Worm (Caenorhabditis elegans) whole organism, young adult: ENCODE data around the gene col-10.

Source experiments
- F52B5.7 ChIP-seq: sonication (generic microtip); optimal IDR thresholded peaks from 2 replicates; lab custom pipeline; 2016; ENCODE audit warnings: mild to moderate bottlenecking, missing genetic modification characterization, missing compliant biosample characterization
- atf-7 ChIP-seq: sonication (generic microtip); optimal IDR thresholded peaks from 2 replicates; lab custom pipeline; 2017; ENCODE audit warnings: mild to moderate bottlenecking, missing genetic modification characterization, missing compliant biosample characterization
- egl-18 ChIP-seq: fragments of 200-800 bp; sonication (Bioruptor generic); IDR thresholded peaks from 2 replicates; pipeline ENCODE4 v1.3.6; 2022; ENCODE audit warnings: missing genetic modification reagents, missing genetic modification characterization, missing compliant biosample characterization
- let-526 ChIP-seq: fragments of 200-800 bp; sonication (Bioruptor generic); IDR thresholded peaks from 2 replicates; pipeline ENCODE4 v1.3.6; 2022; ENCODE audit warnings: missing genetic modification reagents, missing genetic modification characterization, missing compliant biosample characterization
- nhr-120 ChIP-seq: fragments of 200-800 bp; sonication (Bioruptor generic); IDR thresholded peaks from 2 replicates; pipeline ENCODE4 v1.3.6; 2022; ENCODE audit warnings: missing genetic modification characterization, missing compliant biosample characterization
- snpc-4 ChIP-seq, 5 experiments: fragments of 150-350 bp in 1 of 5; sonication (generic microtip) in 4 of 5; optimal IDR thresholded peaks; 2 replicates each; lab custom pipeline; 2014 to 2018; ENCODE audit warnings: missing genetic modification characterization in 5 of 5, missing biosample characterization in 3 of 5, antibody characterized with exemption in 2 of 5, mild to moderate bottlenecking in 2 of 5, missing compliant biosample characterization in 2 of 5, missing genotype in 2 of 5, moderate library complexity in 2 of 5, missing genetic modification reagents in 1 of 5

DNA sequence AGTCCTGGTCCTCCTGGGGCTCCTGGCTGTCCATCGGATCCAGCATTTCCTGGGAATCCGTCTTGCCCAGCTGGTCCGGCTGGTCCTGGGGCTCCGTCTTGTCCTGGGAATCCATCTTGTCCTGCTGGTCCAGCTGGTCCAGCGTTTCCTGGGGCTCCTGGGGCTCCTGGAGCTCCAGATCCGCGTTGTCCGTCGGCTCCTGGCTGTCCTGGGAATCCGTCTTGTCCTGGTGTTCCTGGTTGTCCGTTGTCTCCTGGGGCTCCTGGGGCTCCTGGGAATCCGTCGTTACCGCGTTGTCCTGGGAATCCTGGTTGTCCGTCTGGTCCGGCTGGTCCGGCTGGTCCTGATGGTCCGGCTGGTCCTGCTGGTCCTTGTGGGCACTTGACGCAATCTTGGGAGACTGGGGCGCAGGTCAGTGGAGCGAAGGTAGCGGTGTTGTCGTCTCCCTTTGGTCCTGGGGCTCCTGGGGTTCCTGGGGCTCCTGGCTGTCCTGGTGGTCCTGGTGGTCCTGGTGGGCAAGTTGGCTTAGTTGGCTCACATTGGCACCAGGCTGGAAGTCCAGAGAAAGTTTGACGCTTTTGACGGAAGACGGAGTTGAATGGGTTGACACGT is 2.9 kb downstream of the col-10 start:
- TF ChIP-seq snpc-4 (GFP tag; optimal IDR thresholded peaks at IDR 0.05; lab: Kevin White, UChicago) (no peak), snpc-4 (tag; optimal IDR thresholded peaks at IDR 0.05; lab: Kevin White, UChicago) (no peak), atf-7 (tag; lab: Kevin White, UChicago) (no peak), let-526 (GFP tag; lab: Robert Waterston, UW) (no peak), egl-18 (GFP tag; lab: Robert Waterston, UW) (no peak), F52B5.7 (tag; lab: Kevin White, UChicago) (no peak), nhr-120 (GFP tag; lab: Robert Waterston, UW) (no peak)
